Worm (Caenorhabditis elegans): ENCODE data around the gene rps-21.

The rps-21 gene

DNA sequence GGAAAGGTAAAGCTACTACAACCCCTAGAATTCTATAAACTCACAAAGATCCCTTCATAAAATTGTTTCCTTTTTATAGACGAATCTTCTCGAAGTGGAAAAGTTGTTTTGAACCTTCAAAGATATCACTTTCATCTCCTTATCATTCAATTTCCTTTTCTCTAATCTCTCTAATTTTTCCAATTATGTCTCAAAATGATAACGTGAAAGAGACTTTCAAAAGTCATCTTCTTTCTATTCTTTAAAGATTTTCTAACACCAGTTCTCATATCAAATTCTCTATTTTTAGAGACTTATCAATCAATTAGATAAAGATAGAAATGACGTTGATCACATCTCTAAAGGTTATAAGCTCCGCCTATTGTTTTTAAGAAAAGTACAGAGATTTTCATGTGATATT, 10.0 kb upstream of the rps-21 start:
- TF ChIP-seq F13H6.1 (tag; optimal IDR thresholded peaks at IDR 0.05) (no peak), nhr-21 (tag; optimal IDR thresholded peaks at IDR 0.05) (peak; percentile 64), nhr-12 (tag; optimal IDR thresholded peaks at IDR 0.05) (no peak), nhr-11 (tag; optimal IDR thresholded peaks at IDR 0.05) (no peak), mbf-1 (tag; optimal IDR thresholded peaks at IDR 0.05) (no peak), peb-1 (tag; optimal IDR thresholded peaks at IDR 0.05) (no peak), nhr-23 (tag; optimal IDR thresholded peaks at IDR 0.05) (no peak), mab-5 (tag; optimal IDR thresholded peaks at IDR 0.05) (no peak), egl-27 (tag; optimal IDR thresholded peaks at IDR 0.05) (peak; percentile 16), Y55F3AM.14 (GFP tag; optimal IDR thresholded peaks at IDR 0.05) (no peak), aly-2 (tag; optimal IDR thresholded peaks at IDR 0.05) (no peak), nhr-25 (tag; optimal IDR thresholded peaks at IDR 0.05) (peak; percentile 70), mdl-1 (tag; optimal IDR thresholded peaks at IDR 0.05) (peak in 1 of 2 experiments; percentile 2), ceh-82 (tag; optimal IDR thresholded peaks at IDR 0.05) (no peak), sma-9 (GFP tag; optimal IDR thresholded peaks at IDR 0.05) (no peak), sma-9 (tag; optimal IDR thresholded peaks at IDR 0.05) (no peak), ztf-1 (GFP tag; conservative IDR thresholded peaks at IDR 0.05) (no peak), skn-1 (tag; optimal IDR thresholded peaks at IDR 0.05) (no peak), lin-39 (tag; optimal IDR thresholded peaks at IDR 0.05) (no peak), sma-3 (GFP tag; optimal IDR thresholded peaks at IDR 0.05) (peak; percentile 14), unc-39 (tag; optimal IDR thresholded peaks at IDR 0.05) (no peak), lsy-2 (tag; optimal IDR thresholded peaks at IDR 0.05) (peak in 1 of 2 experiments; percentile 4), lin-13 (GFP tag; optimal IDR thresholded peaks at IDR 0.05) (peak; percentile 3), fos-1 (tag; optimal IDR thresholded peaks at IDR 0.05) (no peak), ceh-16 (tag; optimal IDR thresholded peaks at IDR 0.05) (no peak), nhr-237 (tag; optimal IDR thresholded peaks at IDR 0.05) (no peak), ztf-11 (tag; optimal IDR thresholded peaks at IDR 0.05) (no peak), unc-62 (GFP tag; optimal IDR thresholded peaks at IDR 0.05) (no peak), ztf-4 (tag; optimal IDR thresholded peaks at IDR 0.05) (no peak), nhr-77 (tag; optimal IDR thresholded peaks at IDR 0.05) (no peak), dmd-4 (tag; optimal IDR thresholded peaks at IDR 0.05) (no peak), zag-1 (tag; optimal IDR thresholded peaks at IDR 0.05) (no peak), nhr-129 (tag; optimal IDR thresholded peaks at IDR 0.05) (no peak), sem-4 (tag; optimal IDR thresholded peaks at IDR 0.05) (no peak), blmp-1 (tag; optimal IDR thresholded peaks at IDR 0.05; ENCODE audit: insufficient read depth) (peak; percentile 93), ZK546.5 (tag; optimal IDR thresholded peaks at IDR 0.05) (no peak), gmeb-1 (tag; optimal IDR thresholded peaks at IDR 0.05) (no peak), ama-1 (optimal IDR thresholded peaks at IDR 0.05) (no peak)

DNA sequence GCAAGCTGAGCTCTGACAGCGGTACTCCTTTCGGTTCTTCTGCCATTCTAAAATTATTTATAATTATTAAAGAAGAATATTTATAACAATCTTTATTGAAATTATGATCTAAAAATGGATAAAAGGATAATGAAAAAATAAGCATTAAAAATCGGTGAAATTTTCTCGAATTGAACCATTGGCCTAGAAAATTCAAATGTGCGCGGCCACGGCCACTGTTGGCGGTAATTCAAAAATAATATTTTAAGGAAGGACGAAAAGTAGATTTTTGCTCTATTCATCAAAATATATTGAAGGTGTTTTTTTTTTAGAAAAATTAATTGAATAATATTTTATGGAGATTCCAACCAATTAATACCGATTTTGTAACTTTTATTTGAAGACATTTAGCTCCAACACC, 9.4 kb upstream of the rps-21 start, which contains the start of gene pfd-5:
pfd-5 (minus strand) TSS at position 47 of the 400 bp plus-strand sequence.
- TF ChIP-seq F13H6.1 (tag; optimal IDR thresholded peaks at IDR 0.05) (peak; percentile 49), ZK546.5 (tag; optimal IDR thresholded peaks at IDR 0.05) (no peak), lsy-2 (tag; optimal IDR thresholded peaks at IDR 0.05) (peak; percentile 46 to 85), elt-3 (tag; optimal IDR thresholded peaks at IDR 0.05) (no peak), ztf-11 (tag; optimal IDR thresholded peaks at IDR 0.05) (no peak), nhr-21 (tag; optimal IDR thresholded peaks at IDR 0.05) (peak; percentile 20), egl-27 (tag; optimal IDR thresholded peaks at IDR 0.05) (peak; percentile 33), nhr-23 (tag; optimal IDR thresholded peaks at IDR 0.05) (no peak), C34F6.9 (tag; optimal IDR thresholded peaks at IDR 0.05) (peak; percentile 65), ztf-1 (GFP tag; conservative IDR thresholded peaks at IDR 0.05) (no peak), elt-1 (tag; optimal IDR thresholded peaks at IDR 0.05) (no peak), unc-62 (GFP tag; optimal IDR thresholded peaks at IDR 0.05) (no peak), fos-1 (tag; optimal IDR thresholded peaks at IDR 0.05) (peak; percentile 29), ama-1 (optimal IDR thresholded peaks at IDR 0.05) (no peak), mbf-1 (tag; optimal IDR thresholded peaks at IDR 0.05) (no peak), lin-39 (tag; optimal IDR thresholded peaks at IDR 0.05) (no peak), ztf-4 (tag; optimal IDR thresholded peaks at IDR 0.05) (no peak), nhr-25 (tag; optimal IDR thresholded peaks at IDR 0.05) (peak; percentile 37), lin-11 (tag; optimal IDR thresholded peaks at IDR 0.05) (peak; percentile 27), sma-9 (GFP tag; optimal IDR thresholded peaks at IDR 0.05) (peak; percentile 69), sma-9 (tag; optimal IDR thresholded peaks at IDR 0.05) (no peak), nhr-237 (tag; optimal IDR thresholded peaks at IDR 0.05) (no peak), dmd-4 (tag; optimal IDR thresholded peaks at IDR 0.05) (no peak), lin-13 (GFP tag; optimal IDR thresholded peaks at IDR 0.05) (peak; percentile 22), R02D3.7 (tag; optimal IDR thresholded peaks at IDR 0.05) (no peak), nhr-11 (tag; optimal IDR thresholded peaks at IDR 0.05) (no peak), zag-1 (tag; optimal IDR thresholded peaks at IDR 0.05) (no peak), sem-4 (tag; optimal IDR thresholded peaks at IDR 0.05) (no peak), mab-5 (tag; optimal IDR thresholded peaks at IDR 0.05) (no peak), sma-3 (GFP tag; optimal IDR thresholded peaks at IDR 0.05) (peak; percentile 63), unc-39 (tag; optimal IDR thresholded peaks at IDR 0.05) (no peak), crh-2 (tag; optimal IDR thresholded peaks at IDR 0.05) (peak; percentile 35), nhr-129 (tag; optimal IDR thresholded peaks at IDR 0.05) (no peak), snpc-4 (tag; optimal IDR thresholded peaks at IDR 0.05) (peak; percentile 7), blmp-1 (tag; optimal IDR thresholded peaks at IDR 0.05; ENCODE audit: insufficient read depth) (no peak), ceh-16 (tag; optimal IDR thresholded peaks at IDR 0.05) (no peak), nhr-77 (tag; optimal IDR thresholded peaks at IDR 0.05) (no peak), Y55F3AM.14 (GFP tag; optimal IDR thresholded peaks at IDR 0.05) (no peak), ceh-82 (tag; optimal IDR thresholded peaks at IDR 0.05) (no peak), peb-1 (tag; optimal IDR thresholded peaks at IDR 0.05) (no peak), alr-1 (tag; optimal IDR thresholded peaks at IDR 0.05) (no peak), mdl-1 (tag; optimal IDR thresholded peaks at IDR 0.05) (no peak), skn-1 (tag; optimal IDR thresholded peaks at IDR 0.05) (no peak), gmeb-1 (tag; optimal IDR thresholded peaks at IDR 0.05) (peak; percentile 94), nhr-10 (tag; optimal IDR thresholded peaks at IDR 0.05) (no peak), nhr-12 (tag; optimal IDR thresholded peaks at IDR 0.05) (no peak), aly-2 (tag; optimal IDR thresholded peaks at IDR 0.05) (no peak)

Measured in whole organism, L2 larva.